Worm (Caenorhabditis elegans): Measurements from ENCODE around the gene mnat-1.
A peak's percentile ranks its signal among the peaks of the same experiment; 100 is the strongest.

Gene mnat-1

DNA sequence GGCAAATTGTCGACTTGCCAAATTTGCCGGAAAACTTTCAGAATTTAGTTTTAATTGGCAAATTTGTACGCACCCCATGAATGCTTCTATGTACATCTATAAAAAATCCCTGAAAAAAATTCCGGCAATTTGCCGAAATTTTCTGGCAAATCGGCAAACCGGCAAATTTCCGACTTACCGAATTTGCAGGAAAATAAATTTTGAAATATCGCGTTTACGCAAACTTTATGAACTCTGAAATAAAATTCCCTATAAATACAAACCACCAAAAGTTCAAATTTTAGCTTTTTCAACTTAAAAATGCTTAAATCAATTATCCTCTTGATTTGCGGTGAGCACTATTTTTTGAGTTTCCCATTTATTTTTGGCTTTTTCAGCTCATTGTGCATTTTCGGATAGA, 1.7 kb upstream of the mnat-1 start, which contains the start of gene F53G2.3:
TSS of gene F53G2.3 (plus strand) at position 301 of the 400 bp plus-strand sequence.
- TF ChIP-seq ztf-23 (GFP tag; IDR thresholded peaks at IDR 0.05) (no peak), ztf-29 (GFP tag; IDR thresholded peaks at IDR 0.05) (no peak), ref-1 (GFP tag; conservative IDR thresholded peaks at IDR 0.05) (no peak), med-1 (GFP tag; optimal IDR thresholded peaks at IDR 0.05; ENCODE audit: insufficient read depth) (no peak), cog-1 (tag; optimal IDR thresholded peaks at IDR 0.05) (no peak), T22C8.4 (GFP tag; IDR thresholded peaks at IDR 0.05) (no peak), flt-1 (GFP tag; IDR thresholded peaks at IDR 0.05) (no peak), tab-1 (GFP tag; IDR thresholded peaks at IDR 0.05) (no peak), klf-2 (GFP tag; conservative IDR thresholded peaks at IDR 0.05) (no peak)

DNA sequence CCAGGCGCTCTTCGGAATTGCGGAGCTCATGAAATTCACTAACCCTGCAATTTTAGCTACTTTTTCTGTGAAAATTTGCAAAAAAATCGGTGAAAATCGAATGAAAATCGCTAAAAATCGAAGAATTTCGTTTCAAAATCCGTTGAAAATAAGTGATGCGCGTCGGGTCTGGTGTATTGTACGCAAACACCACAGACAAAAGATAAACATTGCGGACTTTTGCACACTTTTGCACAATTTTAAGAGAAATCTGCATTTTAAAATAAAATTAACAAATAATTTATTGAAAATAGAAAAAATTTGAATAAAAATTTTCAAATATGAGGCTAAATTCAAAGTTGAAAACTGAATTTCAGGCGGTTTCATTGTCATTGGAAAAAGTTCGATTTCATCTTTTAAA, 604 bp upstream of the mnat-1 start, which contains the start of gene F53G2.12:
TSS of gene F53G2.12 (minus strand) at position 44 of the 400 bp plus-strand sequence.
- TF ChIP-seq ztf-23 (GFP tag; IDR thresholded peaks at IDR 0.05) (no peak), med-1 (GFP tag; optimal IDR thresholded peaks at IDR 0.05; ENCODE audit: insufficient read depth) (no peak), flt-1 (GFP tag; IDR thresholded peaks at IDR 0.05) (no peak), ztf-29 (GFP tag; IDR thresholded peaks at IDR 0.05) (no peak), cog-1 (tag; optimal IDR thresholded peaks at IDR 0.05) (no peak), klf-2 (GFP tag; conservative IDR thresholded peaks at IDR 0.05) (no peak), T22C8.4 (GFP tag; IDR thresholded peaks at IDR 0.05) (no peak), ref-1 (GFP tag; conservative IDR thresholded peaks at IDR 0.05) (no peak), tab-1 (GFP tag; IDR thresholded peaks at IDR 0.05) (no peak)

DNA sequence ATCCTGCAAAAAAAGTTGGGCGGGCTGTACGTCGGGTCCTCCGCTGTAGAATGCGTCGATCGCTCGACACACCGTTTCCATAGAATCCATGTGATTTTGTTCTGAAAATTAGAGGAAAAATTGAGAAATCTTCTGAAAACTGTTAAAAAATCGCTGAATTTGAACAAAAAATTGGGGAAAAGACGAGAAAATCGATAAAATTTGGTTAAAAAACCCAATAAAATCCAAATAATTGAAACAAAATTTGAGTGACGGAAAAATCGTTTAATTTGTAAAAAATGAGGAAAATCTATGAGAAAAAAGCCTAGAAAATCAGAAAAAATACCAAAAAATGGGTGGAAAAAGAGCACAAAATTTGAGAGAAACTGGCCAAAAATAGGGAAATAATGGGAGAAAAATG, 5.2 kb downstream of the mnat-1 start, which contains the start of gene tsr-1:
TSS of gene tsr-1 (minus strand) at position 101 of the 400 bp plus-strand sequence.
- TF ChIP-seq ztf-29 (GFP tag; IDR thresholded peaks at IDR 0.05) (no peak), tab-1 (GFP tag; IDR thresholded peaks at IDR 0.05) (no peak), med-1 (GFP tag; optimal IDR thresholded peaks at IDR 0.05; ENCODE audit: insufficient read depth) (no peak), flt-1 (GFP tag; IDR thresholded peaks at IDR 0.05) (no peak), cog-1 (tag; optimal IDR thresholded peaks at IDR 0.05) (no peak), T22C8.4 (GFP tag; IDR thresholded peaks at IDR 0.05) (no peak), ref-1 (GFP tag; conservative IDR thresholded peaks at IDR 0.05) (no peak), ztf-23 (GFP tag; IDR thresholded peaks at IDR 0.05) (no peak), klf-2 (GFP tag; conservative IDR thresholded peaks at IDR 0.05) (no peak)

DNA sequence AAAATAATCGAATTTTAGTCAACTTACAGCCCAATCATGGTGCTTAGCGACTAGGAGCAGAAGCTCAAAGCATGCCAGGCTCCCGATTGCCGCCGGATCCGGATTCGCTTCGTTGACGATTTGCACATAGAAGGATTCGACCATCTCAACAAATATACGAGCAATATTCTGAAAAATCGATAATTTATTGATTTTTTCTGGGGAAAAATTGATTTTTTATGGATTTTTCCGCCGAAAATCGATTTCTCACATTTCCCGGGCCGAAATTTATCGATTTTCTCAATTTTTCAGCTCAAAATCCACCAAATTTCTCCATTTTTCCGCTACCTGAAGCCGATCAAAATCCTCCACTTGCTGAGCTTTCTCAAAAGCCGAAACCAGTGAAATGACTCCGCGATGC, 9.6 kb downstream of the mnat-1 start:
- TF ChIP-seq T22C8.4 (GFP tag; IDR thresholded peaks at IDR 0.05): peak; percentile 70
- TF ChIP-seq flt-1 (GFP tag; IDR thresholded peaks at IDR 0.05): no peak

DNA sequence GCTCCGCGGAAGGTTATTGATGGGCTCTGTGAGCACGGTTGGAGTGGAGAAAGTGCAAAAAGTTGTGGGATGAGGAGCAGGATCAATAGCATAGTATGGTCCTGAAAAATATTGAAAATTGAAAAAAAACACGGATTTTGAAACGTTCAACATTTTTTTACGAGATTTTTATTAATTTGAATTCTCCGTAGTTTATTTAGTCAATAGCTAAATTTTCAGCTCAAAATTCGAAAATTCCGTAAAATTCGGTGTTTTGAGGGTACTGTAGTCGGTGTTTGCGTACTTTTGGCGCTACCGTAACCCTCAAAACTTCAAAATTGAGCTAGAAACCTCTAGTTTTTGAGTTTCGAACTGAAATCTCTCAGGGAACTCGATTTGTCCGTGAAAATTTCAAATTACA, 19.6 kb downstream of the mnat-1 start, which contains the start of gene pqn-42:
TSS of gene pqn-42 (minus strand) at position 101 of the 400 bp plus-strand sequence.
- TF ChIP-seq med-1 (GFP tag; optimal IDR thresholded peaks at IDR 0.05; ENCODE audit: insufficient read depth) (no peak), klf-2 (GFP tag; conservative IDR thresholded peaks at IDR 0.05) (no peak), ref-1 (GFP tag; conservative IDR thresholded peaks at IDR 0.05) (no peak), cog-1 (tag; optimal IDR thresholded peaks at IDR 0.05) (no peak), ztf-29 (GFP tag; IDR thresholded peaks at IDR 0.05) (no peak), flt-1 (GFP tag; IDR thresholded peaks at IDR 0.05) (no peak)

DNA sequence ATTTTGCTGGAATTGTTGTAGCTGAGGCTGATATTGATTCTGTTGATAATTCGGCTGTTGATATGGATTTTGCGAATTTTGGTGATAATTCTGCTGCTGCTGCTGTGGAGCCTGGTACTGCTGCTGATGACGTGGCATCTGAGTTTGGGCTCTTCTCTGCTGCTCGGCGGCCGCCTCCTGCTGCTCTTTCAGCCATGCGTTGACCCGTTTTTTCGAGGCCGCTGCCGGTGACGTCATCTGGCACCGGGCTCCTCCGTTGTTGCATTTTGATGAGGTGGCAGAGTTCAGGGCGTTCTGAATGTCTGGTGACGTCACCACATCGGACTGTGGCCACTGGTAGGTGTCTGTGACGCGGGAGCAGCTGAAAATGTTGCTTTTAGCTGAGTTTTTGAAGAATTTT, 21.5 kb downstream of the mnat-1 start:
- no peak for TF ChIP-seq T22C8.4 (GFP tag; IDR thresholded peaks at IDR 0.05)
- no peak for TF ChIP-seq tab-1 (GFP tag; IDR thresholded peaks at IDR 0.05)
- no peak for TF ChIP-seq ref-1 (GFP tag; conservative IDR thresholded peaks at IDR 0.05)
- no peak for TF ChIP-seq cog-1 (tag; optimal IDR thresholded peaks at IDR 0.05)
- no peak for TF ChIP-seq med-1 (GFP tag; optimal IDR thresholded peaks at IDR 0.05; ENCODE audit: insufficient read depth)
- no peak for TF ChIP-seq flt-1 (GFP tag; IDR thresholded peaks at IDR 0.05)
- TF ChIP-seq ztf-29 (GFP tag; IDR thresholded peaks at IDR 0.05): no peak
- no peak for TF ChIP-seq ztf-23 (GFP tag; IDR thresholded peaks at IDR 0.05)
- no peak for TF ChIP-seq klf-2 (GFP tag; conservative IDR thresholded peaks at IDR 0.05)

DNA sequence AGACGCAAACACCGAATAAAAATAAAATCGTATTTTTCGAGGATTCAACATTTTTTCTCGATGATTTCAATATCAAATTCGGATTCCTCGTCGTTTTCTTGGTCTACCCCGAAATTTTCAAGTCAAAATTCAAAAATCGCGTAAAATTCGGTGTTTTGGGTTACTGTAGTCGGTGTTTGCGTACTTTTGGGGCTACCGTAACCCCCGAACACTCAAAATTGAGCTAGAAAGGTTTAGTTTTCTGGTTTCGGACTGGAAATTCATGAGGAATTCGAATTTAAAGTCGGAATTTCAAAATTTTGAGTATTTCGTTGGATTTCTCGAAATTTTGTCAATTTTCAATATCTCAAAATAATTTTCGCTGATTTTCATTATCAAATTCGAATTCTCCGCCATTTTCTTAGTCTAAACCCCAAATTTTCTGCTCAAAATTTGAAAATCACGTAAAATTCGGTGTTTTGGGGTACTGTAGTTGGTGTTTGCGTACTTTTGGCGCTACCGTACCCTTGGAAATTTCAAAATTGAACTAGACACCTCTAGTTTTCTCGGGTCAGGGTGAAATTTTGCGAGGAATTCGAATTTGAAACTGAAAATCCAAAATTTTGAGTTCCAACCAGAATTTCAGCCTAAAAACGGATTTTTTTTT, 22.4 kb downstream of the mnat-1 start:
- no peak for TF ChIP-seq flt-1 (GFP tag; IDR thresholded peaks at IDR 0.05)
- no peak for TF ChIP-seq med-1 (GFP tag; optimal IDR thresholded peaks at IDR 0.05; ENCODE audit: insufficient read depth)
- no peak for TF ChIP-seq klf-2 (GFP tag; conservative IDR thresholded peaks at IDR 0.05)
- no peak for TF ChIP-seq ztf-29 (GFP tag; IDR thresholded peaks at IDR 0.05)
- no peak for TF ChIP-seq ref-1 (GFP tag; conservative IDR thresholded peaks at IDR 0.05)
- no peak for TF ChIP-seq T22C8.4 (GFP tag; IDR thresholded peaks at IDR 0.05)
- TF ChIP-seq tab-1 (GFP tag; IDR thresholded peaks at IDR 0.05): no peak
- no peak for TF ChIP-seq ztf-23 (GFP tag; IDR thresholded peaks at IDR 0.05)
- no peak for TF ChIP-seq cog-1 (tag; optimal IDR thresholded peaks at IDR 0.05)

DNA sequence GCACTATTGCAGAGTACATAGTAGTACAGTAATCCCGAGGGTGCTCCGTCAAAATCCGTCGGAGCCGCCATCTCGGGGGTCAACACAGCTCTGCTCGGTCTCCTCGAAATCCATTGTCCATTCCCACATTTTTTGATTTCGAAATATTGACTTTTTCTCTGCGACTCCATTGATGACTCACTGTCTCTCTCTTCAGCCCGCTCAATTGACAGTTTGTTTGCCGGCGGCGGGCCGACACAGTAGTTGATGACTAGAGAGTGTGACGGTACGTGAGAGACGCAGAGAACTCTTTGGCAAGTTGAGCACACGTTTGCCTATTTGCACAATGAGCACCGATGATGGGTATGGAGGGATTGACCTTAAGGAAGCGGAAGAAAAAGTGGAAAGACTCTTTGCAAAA, 23.6 kb downstream of the mnat-1 start:
- TF ChIP-seq ref-1 (GFP tag; conservative IDR thresholded peaks at IDR 0.05): no peak
- no peak for TF ChIP-seq klf-2 (GFP tag; conservative IDR thresholded peaks at IDR 0.05)
- TF ChIP-seq cog-1 (tag; optimal IDR thresholded peaks at IDR 0.05): no peak
- no peak for TF ChIP-seq T22C8.4 (GFP tag; IDR thresholded peaks at IDR 0.05)
- no peak for TF ChIP-seq flt-1 (GFP tag; IDR thresholded peaks at IDR 0.05)
- TF ChIP-seq ztf-23 (GFP tag; IDR thresholded peaks at IDR 0.05): no peak
- no peak for TF ChIP-seq med-1 (GFP tag; optimal IDR thresholded peaks at IDR 0.05; ENCODE audit: insufficient read depth)
- TF ChIP-seq tab-1 (GFP tag; IDR thresholded peaks at IDR 0.05): no peak
- no peak for TF ChIP-seq ztf-29 (GFP tag; IDR thresholded peaks at IDR 0.05)

DNA sequence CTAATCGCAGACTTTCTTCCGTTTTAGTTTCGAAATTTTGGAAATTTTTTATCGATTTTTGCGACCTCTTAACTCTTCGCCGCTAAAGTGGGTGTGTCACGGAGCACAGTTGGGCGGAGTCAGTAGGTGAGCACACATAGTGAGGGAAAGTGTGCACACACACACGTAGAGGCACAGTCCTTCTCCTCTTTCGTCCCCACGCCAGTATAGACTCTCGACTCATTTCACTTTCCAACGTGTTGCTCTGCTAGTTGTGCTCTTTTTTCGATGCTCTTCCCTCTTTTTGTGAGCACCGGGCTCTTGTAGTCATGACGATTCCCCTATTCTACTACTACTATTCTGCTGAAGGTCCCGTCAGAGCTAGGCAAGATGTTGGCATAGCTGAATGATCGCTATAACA, 26.0 kb downstream of the mnat-1 start:
- TF ChIP-seq tab-1 (GFP tag; IDR thresholded peaks at IDR 0.05) (no peak), ztf-29 (GFP tag; IDR thresholded peaks at IDR 0.05) (no peak), med-1 (GFP tag; optimal IDR thresholded peaks at IDR 0.05; ENCODE audit: insufficient read depth) (no peak), klf-2 (GFP tag; conservative IDR thresholded peaks at IDR 0.05) (peak; percentile 50; the same call in 1 of the 2 replicates)

DNA sequence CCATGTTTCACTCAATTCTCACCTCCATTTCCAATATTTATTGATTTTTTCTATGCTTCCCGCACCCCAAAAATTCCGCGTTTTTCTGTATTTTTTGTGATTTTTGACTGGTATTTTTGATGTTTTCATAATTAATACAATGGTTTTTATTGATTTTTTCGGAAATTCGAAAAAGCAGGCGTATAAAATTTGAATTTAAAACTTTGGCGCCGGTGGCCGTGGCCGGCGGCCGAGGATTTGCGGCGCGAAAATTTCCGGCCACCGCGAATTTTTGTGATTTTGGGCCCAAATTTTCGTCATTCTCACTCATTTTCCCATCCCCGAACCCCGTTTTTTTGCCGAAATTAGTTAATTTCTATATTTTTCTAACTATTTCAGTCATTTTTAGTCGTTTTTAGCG, 27.5 kb downstream of the mnat-1 start:
- TF ChIP-seq klf-2 (GFP tag; conservative IDR thresholded peaks at IDR 0.05): 0 out of 2 replicates have a peak, but pooled peaks have one; percentile 34
- TF ChIP-seq tab-1 (GFP tag; IDR thresholded peaks at IDR 0.05): no peak
- TF ChIP-seq med-1 (GFP tag; optimal IDR thresholded peaks at IDR 0.05; ENCODE audit: insufficient read depth): no peak
- no peak for TF ChIP-seq ztf-23 (GFP tag; IDR thresholded peaks at IDR 0.05)
- peak; percentile 48 for TF ChIP-seq T22C8.4 (GFP tag; IDR thresholded peaks at IDR 0.05)
- TF ChIP-seq ztf-29 (GFP tag; IDR thresholded peaks at IDR 0.05): no peak
- TF ChIP-seq ref-1 (GFP tag; conservative IDR thresholded peaks at IDR 0.05): no peak
- TF ChIP-seq flt-1 (GFP tag; IDR thresholded peaks at IDR 0.05): no peak
- TF ChIP-seq cog-1 (tag; optimal IDR thresholded peaks at IDR 0.05): no peak

Data from whole organism, midembryonic.